Fruit fly (Drosophila melanogaster) whole organism, embryonic: ENCODE results near the gene CG6983.

ENCODE experiments used
- CG10147 ChIP-seq: fragments of 200-800 bp; sonication (Bioruptor generic); optimal IDR thresholded peaks from 2 replicates; lab custom pipeline; 2019; ENCODE audit warnings: missing biosample characterization, mild to moderate bottlenecking, missing genetic modification characterization, moderate library complexity
- CG10321 ChIP-seq: fragments of 200-800 bp; sonication (Bioruptor generic); IDR thresholded peaks from 2 replicates; pipeline ENCODE4 v1.3.6; 2022; ENCODE audit warnings: missing biosample characterization, missing genetic modification characterization
- CG10979 ChIP-seq: fragments of 200-800 bp; sonication (Bioruptor generic); optimal IDR thresholded peaks from 2 replicates; lab custom pipeline; 2018; ENCODE audit warnings: missing biosample characterization, mild to moderate bottlenecking, missing genetic modification characterization, moderate library complexity
- CG12104 ChIP-seq: fragments of 200-800 bp; sonication (Bioruptor generic); optimal IDR thresholded peaks from 3 replicates; lab custom pipeline; 2016; ENCODE audit warnings: missing biosample characterization, missing genetic modification characterization
- CG12155 ChIP-seq: fragments of 200-800 bp; sonication (Bioruptor generic); optimal IDR thresholded peaks from 3 replicates; lab custom pipeline; 2016; ENCODE audit warnings: missing biosample characterization, missing genetic modification characterization
- CG15514 ChIP-seq: fragments of 200-800 bp; sonication (Bioruptor generic); optimal IDR thresholded peaks from 3 replicates; lab custom pipeline; 2017; ENCODE audit warnings: missing biosample characterization, missing genetic modification characterization, mild to moderate bottlenecking, moderate library complexity, missing genetic modification reagents
- CG1792 ChIP-seq: fragments of 200-800 bp; sonication (Bioruptor generic); optimal IDR thresholded peaks from 2 replicates; lab custom pipeline; 2016; ENCODE audit warnings: missing biosample characterization, missing genetic modification characterization
- CG1832 ChIP-seq: fragments of 200-800 bp; sonication (Bioruptor generic); optimal IDR thresholded peaks from 2 replicates; lab custom pipeline; 2017; ENCODE audit warnings: missing biosample characterization, mild to moderate bottlenecking, missing genetic modification characterization, inconsistent platforms
- CG18476 ChIP-seq: fragments of 200-800 bp; sonication (Bioruptor generic); optimal IDR thresholded peaks from 2 replicates; lab custom pipeline; 2016; ENCODE audit warnings: missing biosample characterization, mild to moderate bottlenecking, missing genetic modification characterization
- CG2712 ChIP-seq: fragments of 200-800 bp; optimal IDR thresholded peaks from 3 replicates; lab custom pipeline; 2019; ENCODE audit warnings: missing biosample characterization, mild to moderate bottlenecking, missing genetic modification characterization, moderate library complexity
- CG2875 ChIP-seq: fragments of 200-800 bp; sonication (Bioruptor generic); optimal IDR thresholded peaks from 2 replicates; lab custom pipeline; 2017; ENCODE audit warnings: missing biosample characterization, mild to moderate bottlenecking, missing genetic modification characterization, missing genetic modification reagents
- CG31388 ChIP-seq: fragments of 200-800 bp; sonication (Bioruptor generic); optimal IDR thresholded peaks from 2 replicates; lab custom pipeline; 2016; ENCODE audit warnings: missing biosample characterization, missing genetic modification characterization
- CG3163 ChIP-seq: fragments of 200-800 bp; sonication (Bioruptor generic); optimal IDR thresholded peaks from 3 replicates; lab custom pipeline; 2016; ENCODE audit warnings: missing biosample characterization, missing genetic modification characterization
- CG3995 ChIP-seq: fragments of 200-800 bp; sonication (Bioruptor generic); optimal IDR thresholded peaks from 3 replicates; lab custom pipeline; 2016; ENCODE audit warnings: missing biosample characterization, missing genetic modification characterization
- CG6689 ChIP-seq: fragments of 200-800 bp; sonication (Bioruptor generic); IDR thresholded peaks from 2 replicates; pipeline ENCODE4 v1.3.6; 2022; ENCODE audit warnings: missing biosample characterization, missing genetic modification characterization
- CG6813 ChIP-seq: fragments of 200-800 bp; sonication (Bioruptor generic); optimal IDR thresholded peaks from 2 replicates; lab custom pipeline; 2017; ENCODE audit warnings: missing biosample characterization, missing genetic modification characterization, mild to moderate bottlenecking, moderate library complexity, missing genetic modification reagents
- CG7745 ChIP-seq: fragments of 200-800 bp; sonication (Bioruptor generic); optimal IDR thresholded peaks from 2 replicates; lab custom pipeline; 2018; ENCODE audit warnings: missing biosample characterization, mild to moderate bottlenecking, missing genetic modification characterization, moderate library complexity
- CG9609 ChIP-seq: fragments of 200-800 bp; sonication (Bioruptor generic); optimal IDR thresholded peaks from 3 replicates; lab custom pipeline; 2016; ENCODE audit warnings: missing biosample characterization, missing genetic modification characterization
- CG9876 ChIP-seq: fragments of 200-800 bp; sonication (Bioruptor generic); optimal IDR thresholded peaks from 2 replicates; lab custom pipeline; 2016; ENCODE audit warnings: missing biosample characterization, missing genetic modification characterization
- D19A ChIP-seq: fragments of 200-800 bp; optimal IDR thresholded peaks from 3 replicates; lab custom pipeline; 2019; ENCODE audit warnings: missing biosample characterization, mild to moderate bottlenecking, missing genetic modification characterization, moderate library complexity
- D19B ChIP-seq: fragments of 200-800 bp; sonication (Bioruptor generic); optimal IDR thresholded peaks from 2 replicates; lab custom pipeline; 2017; ENCODE audit warnings: missing biosample characterization, mild to moderate bottlenecking, missing genetic modification characterization
- Dip3 ChIP-seq: fragments of 200-800 bp; sonication (Bioruptor generic); optimal IDR thresholded peaks from 3 replicates; lab custom pipeline; 2016; ENCODE audit warnings: missing biosample characterization, missing genetic modification characterization
- Dref ChIP-seq: fragments of 200-800 bp; sonication (Bioruptor generic); IDR thresholded peaks from 2 replicates; pipeline ENCODE4 v1.3.6; 2022; ENCODE audit warnings: missing biosample characterization, missing genetic modification characterization
- Eip74EF ChIP-seq, 2 experiments: fragments of 200-800 bp in 1 of 2; fragments of >200 bp in 1 of 2; sonication (Bioruptor generic) in 1 of 2; optimal IDR thresholded peaks; 2 replicates each; lab custom pipeline; 2017 to 2019; ENCODE audit warnings: missing biosample characterization in 2 of 2, missing genetic modification characterization in 2 of 2, mild to moderate bottlenecking in 1 of 2, moderate library complexity in 1 of 2
- HHEX ChIP-seq: fragments of 200-800 bp; sonication (Bioruptor generic); optimal IDR thresholded peaks from 3 replicates; lab custom pipeline; 2017; ENCODE audit warnings: missing biosample characterization, mild to moderate bottlenecking, missing genetic modification characterization, missing genetic modification reagents
- HLH3B ChIP-seq: fragments of 200-800 bp; sonication (Bioruptor generic); IDR thresholded peaks from 2 replicates; pipeline ENCODE4 v1.3.6; 2022; ENCODE audit warnings: missing biosample characterization, missing genetic modification characterization
- Hey ChIP-seq: fragments of 200-800 bp; sonication (Bioruptor generic); optimal IDR thresholded peaks from 3 replicates; lab custom pipeline; 2018; ENCODE audit warnings: missing biosample characterization, mild to moderate bottlenecking, missing genetic modification characterization
- HmgZ ChIP-seq: fragments of 200-800 bp; sonication (Bioruptor generic); optimal IDR thresholded peaks from 2 replicates; lab custom pipeline; 2018; ENCODE audit warnings: missing biosample characterization, mild to moderate bottlenecking, missing genetic modification characterization
- Mes4 ChIP-seq: fragments of 200-800 bp; sonication (Bioruptor generic); optimal IDR thresholded peaks from 2 replicates; lab custom pipeline; 2016; ENCODE audit warnings: missing biosample characterization, missing genetic modification characterization
- Scr ChIP-seq: fragments of 200-800 bp; sonication (Bioruptor generic); IDR thresholded peaks from 2 replicates; pipeline ENCODE4 v1.3.6; 2022; ENCODE audit warnings: missing biosample characterization, missing genetic modification characterization; ENCODE audit not compliant: partially characterized antibody
- Side ChIP-seq: fragments of 200-800 bp; sonication (Bioruptor generic); optimal IDR thresholded peaks from 2 replicates; lab custom pipeline; 2016; ENCODE audit warnings: missing biosample characterization, missing genetic modification characterization
- Sry-δ ChIP-seq: fragments of 200-800 bp; sonication (Bioruptor generic); optimal IDR thresholded peaks from 2 replicates; lab custom pipeline; 2016; ENCODE audit warnings: missing biosample characterization, missing genetic modification characterization
- Xbp1 ChIP-seq: fragments of 200-800 bp; sonication (Bioruptor generic); optimal IDR thresholded peaks from 3 replicates; lab custom pipeline; 2016; ENCODE audit warnings: missing biosample characterization, mild to moderate bottlenecking, missing genetic modification characterization
- bsh ChIP-seq, 2 experiments: fragments of 200-800 bp; sonication (Bioruptor generic); optimal IDR thresholded peaks; 2 replicates each; lab custom pipeline; 2017 to 2018; ENCODE audit warnings: mild to moderate bottlenecking in 2 of 2, missing biosample characterization in 2 of 2, missing genetic modification characterization in 2 of 2, moderate library complexity in 1 of 2
- cad ChIP-seq: fragments of >200 bp; optimal IDR thresholded peaks from 2 replicates; lab custom pipeline; 2017; ENCODE audit warnings: missing biosample characterization, missing genetic modification characterization
- ci ChIP-seq: fragments of 200-800 bp; sonication (Bioruptor generic); IDR thresholded peaks from 3 replicates; pipeline ENCODE4 v1.3.6; 2022; ENCODE audit warnings: missing biosample characterization, missing genetic modification characterization
- danr ChIP-seq: fragments of 200-800 bp; sonication (Bioruptor generic); IDR thresholded peaks from 2 replicates; pipeline ENCODE4 v1.3.6; 2022; ENCODE audit warnings: missing biosample characterization, missing genetic modification characterization
- dm ChIP-seq: fragments of 200-800 bp; sonication (Bioruptor generic); optimal IDR thresholded peaks from 3 replicates; lab custom pipeline; 2016; ENCODE audit warnings: missing biosample characterization, missing genetic modification characterization
- eve ChIP-seq, 2 experiments: fragments of >200 bp; optimal IDR thresholded peaks; 2 replicates each; lab custom pipeline; 2017; ENCODE audit warnings: missing biosample characterization in 2 of 2, missing genetic modification characterization in 2 of 2
- fd96Cb ChIP-seq: fragments of 200-800 bp; sonication (Bioruptor generic); optimal IDR thresholded peaks from 2 replicates; lab custom pipeline; 2018; ENCODE audit warnings: missing biosample characterization, mild to moderate bottlenecking, missing genetic modification characterization, moderate library complexity
- her ChIP-seq: fragments of 200-800 bp; sonication (Bioruptor generic); optimal IDR thresholded peaks from 2 replicates; lab custom pipeline; 2016; ENCODE audit warnings: missing biosample characterization, missing genetic modification characterization
- nerfin-1 ChIP-seq: fragments of 200-800 bp; sonication (Bioruptor generic); optimal IDR thresholded peaks from 3 replicates; lab custom pipeline; 2019; ENCODE audit warnings: missing biosample characterization, mild to moderate bottlenecking, missing genetic modification characterization, moderate library complexity
- pfk ChIP-seq: fragments of 200-800 bp; sonication (Bioruptor generic); optimal IDR thresholded peaks from 2 replicates; lab custom pipeline; 2018; ENCODE audit warnings: missing biosample characterization, mild to moderate bottlenecking, missing genetic modification characterization, moderate library complexity
- pros ChIP-seq: fragments of 200-800 bp; sonication (Bioruptor generic); optimal IDR thresholded peaks from 3 replicates; lab custom pipeline; 2019; ENCODE audit warnings: missing biosample characterization, mild to moderate bottlenecking, missing genetic modification characterization, moderate library complexity
- slp2 ChIP-seq: fragments of 200-800 bp; sonication (Bioruptor generic); optimal IDR thresholded peaks from 2 replicates; lab custom pipeline; 2016; ENCODE audit warnings: missing biosample characterization, missing genetic modification characterization
- sna ChIP-seq: fragments of 200-800 bp; sonication (Bioruptor generic); IDR thresholded peaks from 2 replicates; pipeline ENCODE4 v1.3.6; 2022; ENCODE audit warnings: missing biosample characterization, missing genetic modification characterization; ENCODE audit not compliant: partially characterized antibody
- so ChIP-seq: fragments of 200-800 bp; sonication (Bioruptor generic); IDR thresholded peaks from 3 replicates; pipeline ENCODE4 v1.3.6; 2022; ENCODE audit warnings: missing biosample characterization, missing genetic modification characterization
- tin ChIP-seq: fragments of 200-800 bp; sonication (Bioruptor generic); optimal IDR thresholded peaks from 3 replicates; lab custom pipeline; 2016; ENCODE audit warnings: missing biosample characterization, missing genetic modification characterization
- wor ChIP-seq: fragments of 200-800 bp; sonication (Bioruptor generic); IDR thresholded peaks from 2 replicates; pipeline ENCODE4 v1.3.6; 2022; ENCODE audit warnings: missing biosample characterization, missing genetic modification characterization

CG6983 gene

DNA sequence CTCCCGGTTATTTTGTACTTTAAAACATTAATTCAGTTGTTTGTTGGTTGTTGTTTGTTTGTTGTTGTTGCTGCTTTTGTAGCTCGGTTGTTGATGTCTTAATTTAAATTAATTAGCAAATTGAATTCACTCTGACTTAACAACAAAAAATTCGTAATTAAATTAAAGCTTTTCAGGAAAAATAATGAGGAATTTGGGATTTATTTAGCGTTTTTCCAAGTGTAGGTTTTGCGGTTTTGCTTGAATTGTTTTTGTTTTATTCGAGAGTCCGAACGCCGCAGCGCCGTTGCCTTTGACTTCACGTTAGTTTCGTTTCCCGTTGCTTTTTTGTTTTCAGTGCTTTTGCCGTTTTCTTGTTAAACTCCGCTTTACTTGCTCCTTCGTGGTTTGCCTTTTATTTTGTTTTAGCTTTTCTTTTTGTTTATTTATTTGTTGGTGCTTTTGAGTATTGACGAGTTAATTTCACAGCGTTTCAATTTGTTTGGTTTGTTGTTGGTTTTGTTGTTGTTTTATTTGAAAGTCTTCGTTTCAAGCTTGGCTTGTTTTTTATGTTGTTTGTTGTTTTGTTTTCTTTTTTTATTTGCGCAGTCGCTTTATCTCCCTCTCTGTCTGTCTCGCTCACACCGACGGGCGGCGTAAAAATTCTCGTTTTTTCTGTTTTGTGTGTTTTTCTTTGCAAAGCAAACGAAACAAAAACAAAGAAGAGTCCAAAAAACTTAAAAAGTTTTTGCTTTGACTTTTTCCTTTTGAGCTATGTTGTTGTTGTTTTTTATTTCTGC lies 8.2 kb downstream of the CG6983 start (continued):
- no peak for TF ChIP-seq HHEX (GFP tag; lab: Kevin White, UChicago)
- TF ChIP-seq Side (GFP tag; lab: Kevin White, UChicago) = peak; percentile 23
- no peak for TF ChIP-seq Dref (GFP tag; lab: Robert Waterston, UW)
- no peak for TF ChIP-seq slp2 (GFP tag; lab: Kevin White, UChicago)
- peak; percentile 29 for TF ChIP-seq CG2712 (tag; lab: Kevin White, UChicago)
- TF ChIP-seq her (GFP tag; lab: Kevin White, UChicago) = peak; percentile 23
- 0 out of 2 replicates have a peak, but pooled peaks have one; percentile 18 for TF ChIP-seq HLH3B
- TF ChIP-seq CG31388 = no peak
- peak; percentile 18; the same call in 1 of the 3 replicates for TF ChIP-seq ci (GFP tag; lab: Robert Waterston, UW)
- TF ChIP-seq Xbp1 (GFP tag; lab: Kevin White, UChicago) = peak; percentile 41
- TF ChIP-seq fd96Cb = peak; percentile 35
- TF ChIP-seq CG6689 = no peak
- TF ChIP-seq Eip74EF (GFP tag; optimal IDR thresholded peaks at IDR 0.05; lab: Kevin White, UChicago) = no peak
- TF ChIP-seq Scr (GFP tag; lab: Robert Waterston, UW) = no peak
- TF ChIP-seq CG12155 (GFP tag; lab: Kevin White, UChicago) = peak; percentile 31
- no peak for TF ChIP-seq D19B (GFP tag; lab: Kevin White, UChicago)
- peak in 1 of 2 experiments; percentile 72 for TF ChIP-seq eve (GFP tag; optimal IDR thresholded peaks at IDR 0.05; lab: Kevin White, UChicago)
- no peak for TF ChIP-seq CG2875 (GFP tag; lab: Kevin White, UChicago)
- TF ChIP-seq Sry-δ (GFP tag; lab: Kevin White, UChicago) = no peak
- TF ChIP-seq Dip3 (GFP tag; lab: Kevin White, UChicago) = peak; percentile 11
- TF ChIP-seq Hey = no peak
- no peak for TF ChIP-seq CG7745 (tag; lab: Kevin White, UChicago)
- peak; percentile 47 for TF ChIP-seq CG18476 (GFP tag; lab: Kevin White, UChicago)
- TF ChIP-seq CG1792 (GFP tag; lab: Kevin White, UChicago) = peak; percentile 62
- peak; percentile 1 for TF ChIP-seq CG10147 (GFP tag; lab: Kevin White, UChicago)
- peak; percentile 55 for TF ChIP-seq Mes4
- peak; percentile 3 for TF ChIP-seq dm (GFP tag; lab: Kevin White, UChicago)
- TF ChIP-seq wor (GFP tag; lab: Robert Waterston, UW) = no peak
- TF ChIP-seq D19A (tag; lab: Kevin White, UChicago) = no peak
- TF ChIP-seq pros (GFP tag; lab: Kevin White, UChicago) = peak; percentile 5
- peak; percentile 20 for TF ChIP-seq CG10979
- TF ChIP-seq CG12104 (GFP tag; lab: Kevin White, UChicago) = peak; percentile 19
- TF ChIP-seq bsh (GFP tag; optimal IDR thresholded peaks at IDR 0.05; lab: Kevin White, UChicago) = peak; percentile 40 to 97
- no peak for TF ChIP-seq danr (GFP tag; lab: Robert Waterston, UW)
- peak; percentile 17 for TF ChIP-seq CG6813
- peak; percentile 7 for TF ChIP-seq HmgZ
- TF ChIP-seq cad = no peak
- TF ChIP-seq pfk (GFP tag; lab: Kevin White, UChicago) = no peak
- no peak for TF ChIP-seq so (GFP tag; lab: Robert Waterston, UW)
- no peak for TF ChIP-seq sna (GFP tag; lab: Robert Waterston, UW)
- TF ChIP-seq CG9609 (GFP tag; lab: Kevin White, UChicago) = peak; percentile 19
- TF ChIP-seq CG1832 (GFP tag; lab: Kevin White, UChicago) = no peak
- peak; percentile 25 for TF ChIP-seq tin (GFP tag; lab: Kevin White, UChicago)
- no peak for TF ChIP-seq nerfin-1 (tag; lab: Kevin White, UChicago)
- TF ChIP-seq CG10321 (GFP tag; lab: Robert Waterston, UW) = no peak
- TF ChIP-seq CG15514 (GFP tag; lab: Kevin White, UChicago) = no peak
- TF ChIP-seq CG9876 (GFP tag; lab: Kevin White, UChicago) = no peak
- no peak for TF ChIP-seq CG3995 (GFP tag; lab: Kevin White, UChicago)
- no peak for TF ChIP-seq CG3163 (GFP tag; lab: Kevin White, UChicago)
